Worm (Caenorhabditis elegans): ENCODE data around the gene F53F4.1.

DNA sequence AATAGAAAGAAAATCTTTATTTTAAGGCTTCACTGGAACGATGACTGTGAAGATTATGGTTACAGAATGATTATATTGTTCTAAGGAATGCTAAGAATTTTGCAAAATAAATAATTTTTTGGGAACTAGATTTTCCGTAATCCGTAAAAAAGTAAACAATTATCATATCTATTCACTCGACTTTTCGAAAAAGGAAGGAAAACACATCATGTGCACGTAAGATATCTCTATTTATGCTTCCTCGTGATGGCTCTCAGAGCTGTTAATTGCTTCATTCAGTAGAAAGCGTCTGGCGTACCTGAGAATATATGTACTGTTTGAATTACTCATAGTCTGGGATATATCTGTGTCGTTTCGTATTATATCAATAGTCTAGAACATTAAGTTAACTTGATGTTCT is 35.2 kb downstream of the F53F4.1 start, which contains the start of gene srd-11:
- TF ChIP-seq mep-1 (tag; optimal IDR thresholded peaks at IDR 0.05) (no peak), snu-23 (GFP tag; optimal IDR thresholded peaks at IDR 0.05) (no peak), ama-1 (optimal IDR thresholded peaks at IDR 0.05) (no peak), ces-1 (GFP tag; optimal IDR thresholded peaks at IDR 0.05) (no peak), mdl-1 (tag; optimal IDR thresholded peaks at IDR 0.05) (no peak), swsn-7 (tag; optimal IDR thresholded peaks at IDR 0.05) (no peak), nhr-47 (tag; optimal IDR thresholded peaks at IDR 0.05) (no peak), unc-62 (GFP tag; optimal IDR thresholded peaks at IDR 0.05) (no peak), fos-1 (tag; optimal IDR thresholded peaks at IDR 0.05) (no peak)

All from whole organism, L1 larva.